Worm (Caenorhabditis elegans) whole organism, late embryonic: ENCODE results near the gene dos-2.

Source experiments
- ceh-2 ChIP-seq: sonication (generic microtip); optimal IDR thresholded peaks from 2 replicates; lab custom pipeline; 2016; ENCODE audit warnings: missing genotype, missing genetic modification characterization, missing compliant biosample characterization
- elt-4 ChIP-seq: sonication (generic microtip); optimal IDR thresholded peaks from 2 replicates; lab custom pipeline; 2016; ENCODE audit warnings: missing genetic modification characterization, missing compliant biosample characterization
- nhr-11 ChIP-seq: fragments of 150-350 bp; optimal IDR thresholded peaks from 2 replicates; lab custom pipeline; 2014; ENCODE audit warnings: missing biosample characterization, missing genetic modification characterization
- odd-2 ChIP-seq: sonication (generic microtip); optimal IDR thresholded peaks from 2 replicates; lab custom pipeline; 2017; ENCODE audit warnings: antibody characterized with exemption, mild to moderate bottlenecking, missing genetic modification characterization, missing compliant biosample characterization
- pros-1 ChIP-seq: fragments of 150-350 bp; optimal IDR thresholded peaks from 2 replicates; lab custom pipeline; 2014; ENCODE audit warnings: missing biosample characterization, missing genetic modification reagents, missing genetic modification characterization
- tbx-7 ChIP-seq: sonication (generic microtip); optimal IDR thresholded peaks from 2 replicates; lab custom pipeline; 2016; ENCODE audit warnings: missing genotype, missing genetic modification characterization, missing compliant biosample characterization

- TF ChIP-seq elt-4 (no peak), ceh-2 (tag; lab: Kevin White, UChicago) (no peak), odd-2 (tag; lab: Kevin White, UChicago) (no peak), nhr-11 (tag; lab: Kevin White, UChicago) (no peak), tbx-7 (tag; lab: Kevin White, UChicago) (no peak), pros-1 (tag; lab: Kevin White, UChicago) (no peak)
These were observed 19.3 kb upstream of the dos-2 start for ce11 chrII:3956744-3957143.
